Worm (Caenorhabditis elegans): Measurements from ENCODE around the gene R151.10.

The R151.10 gene

DNA sequence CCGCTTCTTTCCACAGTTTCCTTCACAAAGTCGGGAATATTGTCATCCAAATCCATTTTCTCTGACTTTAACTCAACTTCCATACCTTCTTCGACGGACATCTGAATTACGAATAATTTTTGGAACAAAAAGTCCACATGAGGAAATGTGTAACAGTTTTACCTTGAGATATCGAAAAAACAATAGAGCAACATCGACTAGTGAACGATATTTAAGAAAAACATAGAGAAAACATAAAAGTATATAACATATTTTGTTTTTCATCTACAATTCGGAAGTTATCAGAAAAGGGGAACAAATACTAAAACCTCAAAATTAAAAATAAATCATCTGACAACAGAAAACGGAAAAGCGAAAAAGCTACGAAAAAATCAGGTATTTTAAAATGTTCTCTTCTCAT, 2.0 kb upstream of the R151.10 start, which contains the start of gene adr-2:
TSS of gene adr-2 (minus strand) at position 101 of the 400 bp plus-strand sequence.
- TF ChIP-seq aly-2 (tag; optimal IDR thresholded peaks at IDR 0.05), result no peak

- no peak for TF ChIP-seq sma-9 (GFP tag; optimal IDR thresholded peaks at IDR 0.05)
- no peak for TF ChIP-seq sma-9 (tag; optimal IDR thresholded peaks at IDR 0.05)
- no peak for TF ChIP-seq skn-1 (tag; optimal IDR thresholded peaks at IDR 0.05)
- TF ChIP-seq alr-1 (tag; optimal IDR thresholded peaks at IDR 0.05), result no peak
- no peak for TF ChIP-seq mbf-1 (tag; optimal IDR thresholded peaks at IDR 0.05)
- no peak for TF ChIP-seq lin-11 (tag; optimal IDR thresholded peaks at IDR 0.05)
- TF ChIP-seq ZK546.5 (tag; optimal IDR thresholded peaks at IDR 0.05), result no peak
- TF ChIP-seq gmeb-1 (tag; optimal IDR thresholded peaks at IDR 0.05), result no peak
- no peak for TF ChIP-seq nhr-21 (tag; optimal IDR thresholded peaks at IDR 0.05)
- TF ChIP-seq nhr-237 (tag; optimal IDR thresholded peaks at IDR 0.05), result no peak
- TF ChIP-seq sem-4 (tag; optimal IDR thresholded peaks at IDR 0.05), result no peak
- TF ChIP-seq lsy-2 (tag; optimal IDR thresholded peaks at IDR 0.05), result no peak
- TF ChIP-seq unc-39 (tag; optimal IDR thresholded peaks at IDR 0.05), result no peak
- TF ChIP-seq zag-1 (tag; optimal IDR thresholded peaks at IDR 0.05), result no peak
- no peak for TF ChIP-seq nhr-10 (tag; optimal IDR thresholded peaks at IDR 0.05)
- no peak for TF ChIP-seq F13H6.1 (tag; optimal IDR thresholded peaks at IDR 0.05)
- TF ChIP-seq ztf-4 (tag; optimal IDR thresholded peaks at IDR 0.05), result no peak
Measured at ce11 chrIII:7229687-7230086, 1.1 kb downstream of the R151.10 start, which contains the start of gene R151.8. Gene R151.8, minus strand, starts transcription at chrIII:7229787.

DNA sequence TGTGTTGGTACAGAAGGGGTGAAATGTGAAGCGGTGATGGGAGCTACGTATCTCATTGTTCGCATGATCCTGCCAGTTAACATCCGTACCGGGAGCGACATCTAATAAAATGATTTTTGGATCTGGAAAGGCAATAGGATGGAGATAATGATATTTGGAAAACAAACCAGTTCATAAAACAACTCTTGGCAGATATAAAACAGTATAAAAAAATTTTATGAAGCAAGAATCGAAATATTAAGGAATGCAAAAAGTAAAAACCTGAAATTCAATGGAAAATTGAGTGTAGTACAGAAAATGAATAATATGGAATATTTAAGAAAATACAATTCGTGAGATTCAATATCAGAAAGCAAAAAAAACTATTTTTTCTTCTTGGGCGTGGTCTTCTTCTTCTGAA, 4.1 kb downstream of the R151.10 start, which contains the start of gene hsp-75:
TSS of gene hsp-75 (minus strand) at position 101 of the 400 bp plus-strand sequence.
- TF ChIP-seq elt-1 (tag; optimal IDR thresholded peaks at IDR 0.05), result no peak
- TF ChIP-seq lin-39 (tag; optimal IDR thresholded peaks at IDR 0.05), result no peak
- no peak for TF ChIP-seq lsy-2 (tag; optimal IDR thresholded peaks at IDR 0.05)
- no peak for TF ChIP-seq ztf-11 (tag; optimal IDR thresholded peaks at IDR 0.05)
- no peak for TF ChIP-seq lin-11 (tag; optimal IDR thresholded peaks at IDR 0.05)
- no peak for TF ChIP-seq nhr-77 (tag; optimal IDR thresholded peaks at IDR 0.05)
- TF ChIP-seq lin-13 (GFP tag; optimal IDR thresholded peaks at IDR 0.05), result no peak
- TF ChIP-seq sem-4 (tag; optimal IDR thresholded peaks at IDR 0.05), result no peak
- no peak for TF ChIP-seq unc-55 (GFP tag; optimal IDR thresholded peaks at IDR 0.05)
- no peak for TF ChIP-seq snpc-4 (tag; optimal IDR thresholded peaks at IDR 0.05)
- TF ChIP-seq skn-1 (tag; optimal IDR thresholded peaks at IDR 0.05), result no peak
- TF ChIP-seq ZK546.5 (tag; optimal IDR thresholded peaks at IDR 0.05), result no peak
- TF ChIP-seq R02D3.7 (tag; optimal IDR thresholded peaks at IDR 0.05), result no peak
- no peak for TF ChIP-seq C34F6.9 (tag; optimal IDR thresholded peaks at IDR 0.05)
- TF ChIP-seq ztf-4 (tag; optimal IDR thresholded peaks at IDR 0.05), result no peak
- no peak for TF ChIP-seq egl-27 (tag; optimal IDR thresholded peaks at IDR 0.05)
- no peak for TF ChIP-seq nhr-10 (tag; optimal IDR thresholded peaks at IDR 0.05)
- TF ChIP-seq ztf-1 (GFP tag; conservative IDR thresholded peaks at IDR 0.05), result no peak
- TF ChIP-seq Y55F3AM.14 (GFP tag; optimal IDR thresholded peaks at IDR 0.05), result no peak
- no peak for TF ChIP-seq nhr-11 (tag; optimal IDR thresholded peaks at IDR 0.05)

- TF ChIP-seq R02D3.7 (tag; optimal IDR thresholded peaks at IDR 0.05) (no peak), F13H6.1 (tag; optimal IDR thresholded peaks at IDR 0.05) (no peak), unc-62 (GFP tag; optimal IDR thresholded peaks at IDR 0.05) (no peak), mbf-1 (tag; optimal IDR thresholded peaks at IDR 0.05) (no peak), elt-1 (tag; optimal IDR thresholded peaks at IDR 0.05) (no peak), ztf-4 (tag; optimal IDR thresholded peaks at IDR 0.05) (no peak), nhr-23 (tag; optimal IDR thresholded peaks at IDR 0.05) (no peak), gmeb-1 (tag; optimal IDR thresholded peaks at IDR 0.05) (no peak), peb-1 (tag; optimal IDR thresholded peaks at IDR 0.05) (no peak), sma-9 (GFP tag; optimal IDR thresholded peaks at IDR 0.05) (no peak), sma-9 (tag; optimal IDR thresholded peaks at IDR 0.05) (no peak), ceh-82 (tag; optimal IDR thresholded peaks at IDR 0.05) (no peak)
Measured at ce11 chrIII:7223029-7223428, 7.7 kb downstream of the R151.10 start, which contains the start of gene der-2. Gene der-2, minus strand, starts transcription at chrIII:7223129.

ce11 chrIII:7221103-7221502, 9.6 kb downstream of the R151.10 start:
- TF ChIP-seq lin-11 (tag; optimal IDR thresholded peaks at IDR 0.05) (no peak), gmeb-1 (tag; optimal IDR thresholded peaks at IDR 0.05) (no peak), lsy-2 (tag; optimal IDR thresholded peaks at IDR 0.05) (peak in 1 of 2 experiments; percentile 40)

Data from whole organism, L2 larva.